Worm (Caenorhabditis elegans) whole organism, young adult: ENCODE measurements around the gene F34H10.5.

Experiments
- Y95B8A.8 ChIP-seq: fragments of 200-800 bp; sonication (Bioruptor generic); IDR thresholded peaks from 2 replicates; pipeline ENCODE4 v1.3.6; 2022; ENCODE audit warnings: missing genetic modification reagents, missing genetic modification characterization, missing compliant biosample characterization
- atf-7 ChIP-seq: sonication (generic microtip); optimal IDR thresholded peaks from 2 replicates; lab custom pipeline; 2017; ENCODE audit warnings: mild to moderate bottlenecking, missing genetic modification characterization, missing compliant biosample characterization
- efl-1 ChIP-seq: fragments of 150-350 bp; optimal IDR thresholded peaks from 2 replicates; lab custom pipeline; 2014; ENCODE audit warnings: missing biosample characterization, missing genetic modification reagents, missing genetic modification characterization
- ekl-4 ChIP-seq: fragments of 200-800 bp; sonication (Bioruptor generic); IDR thresholded peaks from 2 replicates; pipeline ENCODE4 v1.3.6; 2022; ENCODE audit warnings: missing genetic modification reagents, missing genetic modification characterization, missing compliant biosample characterization
- ets-4 ChIP-seq: fragments of 200-800 bp; sonication (Bioruptor generic); optimal IDR thresholded peaks from 2 replicates; lab custom pipeline; 2018; ENCODE audit warnings: mild to moderate bottlenecking, missing genetic modification characterization, missing compliant biosample characterization
- hsf-1 ChIP-seq: fragments of 200-800 bp; sonication (Bioruptor generic); IDR thresholded peaks from 2 replicates; pipeline ENCODE4 v1.3.6; 2022; ENCODE audit warnings: missing genetic modification reagents, missing genetic modification characterization, missing compliant biosample characterization
- unc-62 ChIP-seq: fragments of 150-350 bp; optimal IDR thresholded peaks from 2 replicates; lab custom pipeline; 2014; ENCODE audit warnings: missing biosample characterization, missing genetic modification reagents, missing genetic modification characterization
- xnd-1 ChIP-seq: sonication (generic microtip); optimal IDR thresholded peaks from 2 replicates; lab custom pipeline; 2016; ENCODE audit warnings: missing genotype, missing genetic modification reagents, missing genetic modification characterization, missing compliant biosample characterization

DNA sequence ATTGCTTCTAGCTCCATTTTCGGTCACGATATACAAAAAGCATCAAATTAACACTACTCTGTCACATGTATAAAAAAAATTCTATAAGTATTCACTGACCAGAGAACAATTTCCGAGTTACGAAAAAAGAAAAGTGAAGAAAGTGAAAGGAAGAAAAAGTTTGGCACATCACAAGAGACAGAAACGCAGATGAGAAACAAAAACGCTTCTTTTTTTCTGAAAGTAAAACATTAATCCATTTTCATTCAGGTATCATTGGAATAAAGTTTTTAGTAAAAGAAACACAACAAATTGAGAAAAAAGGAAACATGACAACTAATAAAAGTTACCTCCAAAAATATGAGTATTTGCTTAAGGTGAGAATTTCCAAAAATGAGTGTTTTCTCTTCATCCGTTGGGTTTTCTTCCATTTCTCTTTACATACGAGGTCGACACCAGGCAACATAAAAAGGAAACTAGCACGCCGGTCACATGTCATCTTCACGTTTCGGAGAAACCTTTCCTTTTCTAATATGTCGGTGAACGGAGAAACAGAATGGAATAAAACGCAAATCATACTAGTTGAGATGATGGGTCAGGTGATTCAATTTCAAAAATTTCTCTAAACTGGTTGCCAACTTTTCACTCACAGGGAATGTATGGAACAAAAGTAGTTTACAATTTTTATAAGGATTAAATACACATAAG lies 7.4 kb downstream of the F34H10.5 start:
- TF ChIP-seq efl-1 (GFP tag; lab: Kevin White, UChicago) (no peak), xnd-1 (tag; lab: Kevin White, UChicago) (no peak), unc-62 (GFP tag; lab: Kevin White, UChicago) (no peak), ets-4 (GFP tag; lab: Kevin White, UChicago) (no peak), atf-7 (no peak), ekl-4 (GFP tag; lab: Robert Waterston, UW) (no peak), hsf-1 (GFP tag; lab: Robert Waterston, UW) (no peak), Y95B8A.8 (no peak)
